Worm (Caenorhabditis elegans): ENCODE measurements around the gene F11D11.22.
"Not testable (repeated sequence)": the region's sequence is repeated elsewhere in the genome, so short reads cannot be mapped to it uniquely, and the experiment has no call there.

Gene F11D11.22

ce11 chrV:18753036-18753435, 9.1 kb upstream of the F11D11.22 start, which contains the start of gene F11D11.6:
Gene F11D11.6 (minus strand): TSS chrV:18753136.
- TF ChIP-seq nfya-1 (tag; optimal IDR thresholded peaks at IDR 0.05; ENCODE audit: insufficient read depth), result no peak
- TF ChIP-seq snpc-4 (tag; optimal IDR thresholded peaks at IDR 0.05), result no peak
- TF ChIP-seq eor-1 (tag; optimal IDR thresholded peaks at IDR 0.05), result no peak
- TF ChIP-seq pha-4 (tag; optimal IDR thresholded peaks at IDR 0.05), result no peak

ce11 chrV:18754328-18754727, 7.8 kb upstream of the F11D11.22 start, which contains the start of gene clec-254:
Gene clec-254 (minus strand): TSS chrV:18754428.
- TF ChIP-seq pqm-1, nhr-23, zag-1 (tag; optimal IDR thresholded peaks at IDR 0.05): not testable (repeated sequence)

ce11 chrV:18760174-18760573, 2.0 kb upstream of the F11D11.22 start, which contains the start of gene F11D11.3:
Gene F11D11.3 (minus strand): TSS chrV:18760274.
- TF ChIP-seq lsy-12 (tag; optimal IDR thresholded peaks at IDR 0.05) (no peak), nhr-43 (tag; optimal IDR thresholded peaks at IDR 0.05; ENCODE audit: poor library complexity, severe bottlenecking) (no peak), unc-62 (GFP tag; optimal IDR thresholded peaks at IDR 0.05) (no peak), zag-1 (tag; optimal IDR thresholded peaks at IDR 0.05) (no peak), fkh-2 (tag; optimal IDR thresholded peaks at IDR 0.05) (no peak), nhr-11 (tag; optimal IDR thresholded peaks at IDR 0.05) (no peak), jun-1 (tag; optimal IDR thresholded peaks at IDR 0.05) (no peak), R02D3.7 (tag; optimal IDR thresholded peaks at IDR 0.05) (no peak), ceh-16 (tag; optimal IDR thresholded peaks at IDR 0.05) (no peak), elt-3 (tag; optimal IDR thresholded peaks at IDR 0.05) (no peak), unc-39 (tag; optimal IDR thresholded peaks at IDR 0.05) (no peak)

ce11 chrV:18761078-18761477, 1.1 kb upstream of the F11D11.22 start, which contains the start of gene F11D11.4:
Gene F11D11.4 (plus strand): TSS chrV:18761378.
- TF ChIP-seq unc-62 (GFP tag; optimal IDR thresholded peaks at IDR 0.05), result no peak
- no peak for TF ChIP-seq hmg-11 (tag; optimal IDR thresholded peaks at IDR 0.05)
- no peak for TF ChIP-seq nhr-67 (tag; optimal IDR thresholded peaks at IDR 0.05)
- no peak for TF ChIP-seq fkh-2 (tag; optimal IDR thresholded peaks at IDR 0.05)
- TF ChIP-seq sea-2 (GFP tag; optimal IDR thresholded peaks at IDR 0.05), result no peak
- no peak for TF ChIP-seq fos-1 (tag; optimal IDR thresholded peaks at IDR 0.05)
- TF ChIP-seq nfya-1 (tag; optimal IDR thresholded peaks at IDR 0.05; ENCODE audit: insufficient read depth), result no peak
- TF ChIP-seq nhr-28 (tag; optimal IDR thresholded peaks at IDR 0.05), result no peak
- TF ChIP-seq ZK546.5 (tag; optimal IDR thresholded peaks at IDR 0.05), result no peak
- no peak for TF ChIP-seq mdl-1 (tag; optimal IDR thresholded peaks at IDR 0.05)
- TF ChIP-seq jun-1 (tag; optimal IDR thresholded peaks at IDR 0.05), result no peak

- TF ChIP-seq zag-1 (tag; optimal IDR thresholded peaks at IDR 0.05) (no peak), nhr-11 (tag; optimal IDR thresholded peaks at IDR 0.05) (no peak), sea-2 (GFP tag; optimal IDR thresholded peaks at IDR 0.05) (no peak), ceh-16 (tag; optimal IDR thresholded peaks at IDR 0.05) (no peak), nhr-23 (tag; optimal IDR thresholded peaks at IDR 0.05) (no peak), lsy-12 (tag; optimal IDR thresholded peaks at IDR 0.05) (no peak), mml-1 (tag; optimal IDR thresholded peaks at IDR 0.05) (no peak), ama-1 (optimal IDR thresholded peaks at IDR 0.05) (no peak), lin-15B (tag; optimal IDR thresholded peaks at IDR 0.05) (no peak), ztf-4 (tag; optimal IDR thresholded peaks at IDR 0.05) (no peak)
Observed at ce11 chrV:18769902-18770301, 7.8 kb downstream of the F11D11.22 start.

ce11 chrV:18770623-18771022, 8.5 kb downstream of the F11D11.22 start, which contains the start of gene clec-255:
Gene clec-255 (minus strand): TSS chrV:18770723.
- TF ChIP-seq nfya-1 (tag; optimal IDR thresholded peaks at IDR 0.05; ENCODE audit: insufficient read depth), result no peak
- no peak for TF ChIP-seq pha-4 (tag; optimal IDR thresholded peaks at IDR 0.05)
- TF ChIP-seq unc-39 (tag; optimal IDR thresholded peaks at IDR 0.05), result no peak
- no peak for TF ChIP-seq zag-1 (tag; optimal IDR thresholded peaks at IDR 0.05)
- TF ChIP-seq R02D3.7 (tag; optimal IDR thresholded peaks at IDR 0.05), result no peak
- no peak for TF ChIP-seq ceh-9 (tag; optimal IDR thresholded peaks at IDR 0.05)

- TF ChIP-seq lsy-12 (tag; optimal IDR thresholded peaks at IDR 0.05) (no peak), R02D3.7 (tag; optimal IDR thresholded peaks at IDR 0.05) (no peak), lin-39 (tag; optimal IDR thresholded peaks at IDR 0.05) (no peak), tbx-2 (tag; optimal IDR thresholded peaks at IDR 0.05) (no peak), ZK546.5 (tag; optimal IDR thresholded peaks at IDR 0.05) (no peak), fkh-2 (tag; optimal IDR thresholded peaks at IDR 0.05) (no peak), fkh-10 (GFP tag; optimal IDR thresholded peaks at IDR 0.05) (no peak), ceh-9 (tag; optimal IDR thresholded peaks at IDR 0.05) (no peak), nhr-76 (tag; optimal IDR thresholded peaks at IDR 0.05) (no peak), unc-62 (GFP tag; optimal IDR thresholded peaks at IDR 0.05) (no peak), elt-1 (tag; optimal IDR thresholded peaks at IDR 0.05) (no peak)
Observed at ce11 chrV:18771390-18771789, 9.2 kb downstream of the F11D11.22 start, which contains the start of gene clec-256. Gene clec-256 (plus strand): TSS chrV:18771690.
